Fruit fly (Drosophila melanogaster) whole organism, pupa: ENCODE results near the gene Smug.

ENCODE experiments used
- CG10348 ChIP-seq: fragments of 200-800 bp; sonication (Bioruptor generic); IDR thresholded peaks from 2 replicates; pipeline ENCODE4 v1.3.6; 2022; ENCODE audit warnings: missing biosample characterization, missing genetic modification characterization
- CG12605 ChIP-seq: fragments of 200-800 bp; sonication (Bioruptor generic); IDR thresholded peaks from 2 replicates; pipeline ENCODE4 v1.3.6; 2022; ENCODE audit warnings: missing biosample characterization, missing genetic modification characterization
- CG14655 ChIP-seq: fragments of 200-800 bp; sonication (Bioruptor generic); optimal IDR thresholded peaks from 3 replicates; lab custom pipeline; 2017; ENCODE audit warnings: mild to moderate bottlenecking, missing biosample characterization, missing genetic modification reagents, missing genetic modification characterization
- CG34367 ChIP-seq: fragments of 200-800 bp; sonication (Bioruptor generic); optimal IDR thresholded peaks from 2 replicates; lab custom pipeline; 2018; ENCODE audit warnings: missing biosample characterization, mild to moderate bottlenecking, missing genetic modification characterization
- CG4496 ChIP-seq: fragments of 200-800 bp; sonication (Bioruptor generic); IDR thresholded peaks from 3 replicates; pipeline ENCODE4 v1.3.6; 2022; ENCODE audit warnings: missing biosample characterization, missing genetic modification characterization
- EcR ChIP-seq: fragments of 200-800 bp; sonication (Bioruptor generic); optimal IDR thresholded peaks from 3 replicates; lab custom pipeline; 2019; ENCODE audit warnings: missing biosample characterization, missing genetic modification characterization, mild to moderate bottlenecking, moderate library complexity, missing genetic modification reagents
- Ets98B ChIP-seq: fragments of 200-800 bp; sonication (Bioruptor generic); IDR thresholded peaks from 2 replicates; pipeline ENCODE4 v1.3.6; 2022; ENCODE audit warnings: missing biosample characterization, missing genetic modification characterization
- Pif1A ChIP-seq: fragments of 200-800 bp; sonication (Bioruptor generic); optimal IDR thresholded peaks from 3 replicates; lab custom pipeline; 2016; ENCODE audit warnings: missing biosample characterization, missing genetic modification characterization
- Snoo ChIP-seq: fragments of 200-800 bp; sonication (Bioruptor generic); optimal IDR thresholded peaks from 3 replicates; lab custom pipeline; 2017; ENCODE audit warnings: missing biosample characterization, mild to moderate bottlenecking, missing genetic modification characterization, inconsistent platforms
- fd96Ca ChIP-seq: fragments of 200-800 bp; sonication (Bioruptor generic); IDR thresholded peaks from 3 replicates; pipeline ENCODE4 v1.3.6; 2022; ENCODE audit warnings: missing biosample characterization, missing genetic modification characterization
- gl ChIP-seq: fragments of 200-800 bp; sonication (Bioruptor generic); optimal IDR thresholded peaks from 2 replicates; lab custom pipeline; 2018; ENCODE audit warnings: missing biosample characterization, mild to moderate bottlenecking, missing genetic modification characterization

DNA sequence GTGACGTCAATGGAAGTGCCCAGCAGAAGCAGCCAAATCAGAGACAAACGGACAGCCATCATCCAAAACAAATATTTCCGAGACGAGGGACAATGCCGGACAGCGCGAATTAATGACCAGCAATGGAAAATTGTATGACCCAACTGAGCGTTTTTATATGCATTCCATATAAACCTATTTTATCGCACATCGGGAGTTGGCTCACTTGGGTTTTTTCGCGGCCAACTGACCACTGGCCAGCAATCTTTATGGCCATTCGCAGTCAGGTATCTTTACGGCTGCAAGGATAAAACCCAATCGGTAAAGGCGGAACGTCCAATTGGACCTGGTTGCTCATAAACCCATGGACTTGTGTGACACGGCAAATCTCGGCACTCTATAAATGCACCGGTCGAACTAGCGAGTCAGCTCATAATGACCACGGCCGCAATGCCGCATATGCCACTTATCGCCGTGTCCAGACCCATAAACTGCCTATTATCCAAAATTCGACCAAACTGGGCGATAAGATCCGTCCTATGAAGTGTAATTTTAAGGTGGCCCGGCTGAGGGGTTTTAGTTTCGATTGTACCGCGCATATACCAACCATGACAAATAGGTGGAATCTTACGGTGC, 18.2 kb upstream of the Smug start, which contains the start of the genes CG4053 and CG31266:
- TF ChIP-seq CG14655, result no peak
- TF ChIP-seq gl (tag; lab: Kevin White, UChicago), result no peak
- no peak for TF ChIP-seq EcR
- no peak for TF ChIP-seq fd96Ca (GFP tag; lab: Robert Waterston, UW)
- TF ChIP-seq CG12605 (GFP tag; lab: Robert Waterston, UW), result no peak
- TF ChIP-seq CG34367 (tag; lab: Kevin White, UChicago), result no peak
- TF ChIP-seq Pif1A, result no peak
- TF ChIP-seq Snoo (tag; lab: Kevin White, UChicago), result no peak
- TF ChIP-seq CG10348 (GFP tag; lab: Robert Waterston, UW), result no peak
- no peak for TF ChIP-seq Ets98B
- no peak for TF ChIP-seq CG4496 (GFP tag; lab: Robert Waterston, UW)
